Fruit fly (Drosophila melanogaster) whole organism, embryonic: ENCODE results near the gene Cpr30B.

Source experiments
- BtbVII ChIP-seq: fragments of 200-800 bp; sonication (Bioruptor generic); optimal IDR thresholded peaks from 3 replicates; lab custom pipeline; 2017; ENCODE audit warnings: missing biosample characterization, mild to moderate bottlenecking, missing genetic modification characterization
- CG10321 ChIP-seq: fragments of 200-800 bp; sonication (Bioruptor generic); IDR thresholded peaks from 2 replicates; pipeline ENCODE4 v1.3.6; 2022; ENCODE audit warnings: missing biosample characterization, missing genetic modification characterization
- CG10959 ChIP-seq: fragments of 200-800 bp; sonication (Bioruptor generic); IDR thresholded peaks from 2 replicates; pipeline ENCODE4 v1.3.6; 2022; ENCODE audit warnings: missing biosample characterization, missing genetic modification characterization
- CG10979 ChIP-seq: fragments of 200-800 bp; sonication (Bioruptor generic); optimal IDR thresholded peaks from 2 replicates; lab custom pipeline; 2018; ENCODE audit warnings: missing biosample characterization, mild to moderate bottlenecking, missing genetic modification characterization, moderate library complexity
- CG11695 ChIP-seq: fragments of 200-800 bp; sonication (Bioruptor generic); IDR thresholded peaks from 3 replicates; pipeline ENCODE4 v1.3.6; 2022; ENCODE audit warnings: missing biosample characterization, missing genetic modification characterization
- CG13424 ChIP-seq: fragments of 200-800 bp; sonication (Bioruptor generic); optimal IDR thresholded peaks from 2 replicates; lab custom pipeline; 2019; ENCODE audit warnings: missing biosample characterization, mild to moderate bottlenecking, missing genetic modification characterization, moderate library complexity
- CG14014 ChIP-seq: fragments of 200-800 bp; sonication (Bioruptor generic); IDR thresholded peaks from 2 replicates; pipeline ENCODE4 v1.3.6; 2022; ENCODE audit warnings: missing biosample characterization, missing genetic modification characterization
- CG15479 ChIP-seq: fragments of 200-800 bp; sonication (Bioruptor generic); optimal IDR thresholded peaks from 3 replicates; lab custom pipeline; 2019; ENCODE audit warnings: missing biosample characterization, mild to moderate bottlenecking, missing genetic modification characterization, moderate library complexity
- CG1603 ChIP-seq: fragments of 200-800 bp; sonication (Bioruptor generic); optimal IDR thresholded peaks from 2 replicates; lab custom pipeline; 2019; ENCODE audit warnings: missing biosample characterization, mild to moderate bottlenecking, missing genetic modification characterization, moderate library complexity
- CG17186 ChIP-seq: fragments of 200-800 bp; sonication (Bioruptor generic); optimal IDR thresholded peaks from 3 replicates; lab custom pipeline; 2017; ENCODE audit warnings: missing biosample characterization, missing genetic modification reagents, missing genetic modification characterization
- CG17385 ChIP-seq: fragments of 200-800 bp; sonication (Bioruptor generic); optimal IDR thresholded peaks from 3 replicates; lab custom pipeline; 2018; ENCODE audit warnings: missing biosample characterization, mild to moderate bottlenecking, missing genetic modification characterization
- CG1792 ChIP-seq: fragments of 200-800 bp; sonication (Bioruptor generic); optimal IDR thresholded peaks from 2 replicates; lab custom pipeline; 2016; ENCODE audit warnings: missing biosample characterization, missing genetic modification characterization
- CG18476 ChIP-seq: fragments of 200-800 bp; sonication (Bioruptor generic); optimal IDR thresholded peaks from 2 replicates; lab custom pipeline; 2016; ENCODE audit warnings: missing biosample characterization, mild to moderate bottlenecking, missing genetic modification characterization
- CG2120 ChIP-seq: fragments of 200-800 bp; sonication (Bioruptor generic); optimal IDR thresholded peaks from 3 replicates; lab custom pipeline; 2016; ENCODE audit warnings: missing biosample characterization, missing genetic modification characterization
- CG2202 ChIP-seq: fragments of 200-800 bp; sonication (Bioruptor generic); optimal IDR thresholded peaks from 2 replicates; lab custom pipeline; 2018; ENCODE audit warnings: missing biosample characterization, mild to moderate bottlenecking, missing genetic modification characterization
- CG3065 ChIP-seq: fragments of 200-800 bp; sonication (Bioruptor generic); optimal IDR thresholded peaks from 2 replicates; lab custom pipeline; 2016; ENCODE audit warnings: missing biosample characterization, missing genetic modification characterization
- CG3163 ChIP-seq: fragments of 200-800 bp; sonication (Bioruptor generic); optimal IDR thresholded peaks from 3 replicates; lab custom pipeline; 2016; ENCODE audit warnings: missing biosample characterization, missing genetic modification characterization
- CG3407 ChIP-seq: fragments of 200-800 bp; sonication (Bioruptor generic); optimal IDR thresholded peaks from 2 replicates; lab custom pipeline; 2018; ENCODE audit warnings: missing biosample characterization, mild to moderate bottlenecking, missing genetic modification characterization
- CG5180 ChIP-seq: fragments of 200-800 bp; sonication (Bioruptor generic); optimal IDR thresholded peaks from 3 replicates; lab custom pipeline; 2017; ENCODE audit warnings: missing biosample characterization, missing genetic modification characterization, mild to moderate bottlenecking, moderate library complexity, missing genetic modification reagents
- CG5953 ChIP-seq: fragments of 200-800 bp; sonication (Bioruptor generic); IDR thresholded peaks from 2 replicates; pipeline ENCODE4 v1.3.6; 2022; ENCODE audit warnings: missing biosample characterization, missing genetic modification characterization
- CG7963 ChIP-seq: fragments of 200-800 bp; sonication (Bioruptor generic); IDR thresholded peaks from 3 replicates; pipeline ENCODE4 v1.3.6; 2022; ENCODE audit warnings: missing biosample characterization, missing genetic modification characterization; ENCODE audit not compliant: partially characterized antibody
- CG8924 ChIP-seq: fragments of 200-800 bp; optimal IDR thresholded peaks from 3 replicates; lab custom pipeline; 2019; ENCODE audit warnings: missing biosample characterization, mild to moderate bottlenecking, missing genetic modification characterization, moderate library complexity
- CG9727 ChIP-seq: fragments of 200-800 bp; sonication (Bioruptor generic); optimal IDR thresholded peaks from 3 replicates; lab custom pipeline; 2017; ENCODE audit warnings: missing biosample characterization, mild to moderate bottlenecking, missing genetic modification characterization
- CG9876 ChIP-seq: fragments of 200-800 bp; sonication (Bioruptor generic); optimal IDR thresholded peaks from 2 replicates; lab custom pipeline; 2016; ENCODE audit warnings: missing biosample characterization, missing genetic modification characterization
- CHES-1-like ChIP-seq: fragments of 200-800 bp; sonication (Bioruptor generic); optimal IDR thresholded peaks from 2 replicates; lab custom pipeline; 2016; ENCODE audit warnings: missing biosample characterization, missing genetic modification characterization
- HHEX ChIP-seq: fragments of 200-800 bp; sonication (Bioruptor generic); optimal IDR thresholded peaks from 3 replicates; lab custom pipeline; 2017; ENCODE audit warnings: missing biosample characterization, mild to moderate bottlenecking, missing genetic modification characterization, missing genetic modification reagents
- Mrtf ChIP-seq: fragments of 200-800 bp; sonication (Bioruptor generic); IDR thresholded peaks from 3 replicates; pipeline ENCODE4 v1.3.6; 2022; ENCODE audit warnings: missing biosample characterization, missing genetic modification characterization
- Ravus ChIP-seq: fragments of 200-800 bp; sonication (Bioruptor generic); IDR thresholded peaks from 2 replicates; pipeline ENCODE4 v1.3.6; 2022; ENCODE audit warnings: missing biosample characterization, missing genetic modification characterization
- Taf1 ChIP-seq: fragments of 200-800 bp; sonication (Bioruptor generic); IDR thresholded peaks from 2 replicates; pipeline ENCODE4 v1.3.6; 2022; ENCODE audit warnings: missing biosample characterization, missing genetic modification characterization
- Trl ChIP-seq, 3 experiments: fragments of >200 bp in 2 of 3; fragments of 200-800 bp in 1 of 3; sonication (Bioruptor generic) in 1 of 3; optimal IDR thresholded peaks; 2 replicates in 1 of 3; 3 replicates in 2 of 3; lab custom pipeline; 2016 to 2017; ENCODE audit warnings: missing biosample characterization in 1 of 3, missing genetic modification characterization in 1 of 3
- bbx ChIP-seq: fragments of 200-800 bp; sonication (Bioruptor generic); IDR thresholded peaks from 2 replicates; pipeline ENCODE4 v1.3.6; 2022; ENCODE audit warnings: missing biosample characterization, missing genetic modification characterization; ENCODE audit not compliant: partially characterized antibody
- bcd ChIP-seq: fragments of 200-800 bp; sonication (Bioruptor generic); optimal IDR thresholded peaks from 2 replicates; lab custom pipeline; 2017; ENCODE audit warnings: missing biosample characterization, mild to moderate bottlenecking, missing genetic modification characterization
- dati ChIP-seq: fragments of 200-800 bp; sonication (Bioruptor generic); IDR thresholded peaks from 2 replicates; pipeline ENCODE4 v1.3.6; 2022; ENCODE audit warnings: missing biosample characterization, missing genetic modification characterization
- dmrt11E ChIP-seq: fragments of 200-800 bp; sonication (Bioruptor generic); optimal IDR thresholded peaks from 3 replicates; lab custom pipeline; 2018; ENCODE audit warnings: missing biosample characterization, mild to moderate bottlenecking, missing genetic modification characterization, moderate library complexity
- emc ChIP-seq: fragments of 200-800 bp; sonication (Bioruptor generic); optimal IDR thresholded peaks from 2 replicates; lab custom pipeline; 2016; ENCODE audit warnings: missing biosample characterization, missing genetic modification characterization
- en ChIP-seq: fragments of 200-800 bp; sonication (Bioruptor generic); optimal IDR thresholded peaks from 2 replicates; lab custom pipeline; 2016; ENCODE audit warnings: missing biosample characterization, missing genetic modification characterization
- gt ChIP-seq: fragments of 200-800 bp; sonication (Bioruptor generic); IDR thresholded peaks from 2 replicates; pipeline ENCODE4 v1.3.6; 2022; ENCODE audit warnings: missing biosample characterization, missing genetic modification characterization
- luna ChIP-seq: fragments of 200-800 bp; sonication (Bioruptor generic); optimal IDR thresholded peaks from 2 replicates; lab custom pipeline; 2016; ENCODE audit warnings: missing biosample characterization, missing genetic modification characterization
- mirr ChIP-seq: fragments of 200-800 bp; sonication (Bioruptor generic); optimal IDR thresholded peaks from 3 replicates; lab custom pipeline; 2018; ENCODE audit warnings: missing biosample characterization, mild to moderate bottlenecking, missing genetic modification characterization
- nerfin-2 ChIP-seq: fragments of 200-800 bp; sonication (Bioruptor generic); IDR thresholded peaks from 2 replicates; pipeline ENCODE4 v1.3.6; 2022; ENCODE audit warnings: missing biosample characterization, missing genetic modification characterization; ENCODE audit not compliant: partially characterized antibody
- org-1 ChIP-seq: fragments of 200-800 bp; sonication (Bioruptor generic); optimal IDR thresholded peaks from 2 replicates; lab custom pipeline; 2017; ENCODE audit warnings: missing biosample characterization, missing genetic modification characterization
- pita ChIP-seq: fragments of 200-800 bp; sonication (Bioruptor generic); optimal IDR thresholded peaks from 2 replicates; lab custom pipeline; 2017; ENCODE audit warnings: missing biosample characterization, mild to moderate bottlenecking, missing genetic modification characterization
- psq ChIP-seq: fragments of 200-800 bp; sonication (Bioruptor generic); optimal IDR thresholded peaks from 2 replicates; lab custom pipeline; 2017; ENCODE audit warnings: missing biosample characterization, missing genetic modification characterization
- repo ChIP-seq: fragments of 200-800 bp; sonication (Bioruptor generic); optimal IDR thresholded peaks from 2 replicates; lab custom pipeline; 2016; ENCODE audit warnings: missing biosample characterization, missing genetic modification characterization
- sc ChIP-seq, 3 experiments: fragments of >200 bp in 2 of 3; fragments of 200-800 bp in 1 of 3; sonication (Bioruptor generic) in 1 of 3; optimal IDR thresholded peaks; 2 replicates in 2 of 3; 3 replicates in 1 of 3; lab custom pipeline; 2017; ENCODE audit warnings: mild to moderate bottlenecking in 1 of 3, missing biosample characterization in 1 of 3, missing genetic modification characterization in 1 of 3, missing genetic modification reagents in 1 of 3
- scrt ChIP-seq: fragments of 200-800 bp; sonication (Bioruptor generic); optimal IDR thresholded peaks from 2 replicates; lab custom pipeline; 2018; ENCODE audit warnings: missing biosample characterization, mild to moderate bottlenecking, missing genetic modification characterization, moderate library complexity
- sens ChIP-seq: fragments of 200-800 bp; sonication (Bioruptor generic); peaks from one replicate; lab custom pipeline; 2016; ENCODE audit warnings: missing biosample characterization, missing genetic modification characterization
- so ChIP-seq: fragments of 200-800 bp; sonication (Bioruptor generic); IDR thresholded peaks from 3 replicates; pipeline ENCODE4 v1.3.6; 2022; ENCODE audit warnings: missing biosample characterization, missing genetic modification characterization
- toy ChIP-seq: fragments of 200-800 bp; sonication (Bioruptor generic); IDR thresholded peaks from 2 replicates; pipeline ENCODE4 v1.3.6; 2022; ENCODE audit warnings: missing biosample characterization, missing genetic modification characterization
- vvl ChIP-seq: fragments of 200-800 bp; sonication (Bioruptor generic); IDR thresholded peaks from 2 replicates; pipeline ENCODE4 v1.3.6; 2022; ENCODE audit warnings: missing biosample characterization, missing genetic modification characterization
- z ChIP-seq: fragments of 200-800 bp; sonication (Bioruptor generic); IDR thresholded peaks from 3 replicates; pipeline ENCODE4 v1.3.6; 2022; ENCODE audit warnings: missing biosample characterization, missing genetic modification characterization

Cpr30B gene

DNA sequence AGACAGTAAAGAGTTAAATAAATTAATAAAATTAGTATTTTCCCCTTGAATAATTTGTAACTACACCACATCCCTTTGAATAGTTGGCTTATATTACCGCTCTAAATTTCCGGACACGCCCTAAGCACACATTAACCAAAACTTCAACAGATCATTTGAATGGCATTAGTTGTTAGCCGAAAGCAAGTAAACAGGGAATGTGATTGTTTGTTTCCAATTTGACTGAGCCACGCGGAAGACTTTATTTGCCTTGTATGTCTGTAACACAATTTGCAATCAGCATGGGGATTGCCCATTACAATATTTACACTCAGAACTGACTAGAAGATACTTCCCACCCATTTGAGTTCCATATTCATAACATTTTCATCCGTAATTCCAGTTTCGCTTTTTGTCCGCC, 33.0 kb upstream of the Cpr30B start (continued):
- TF ChIP-seq CG2120 (GFP tag; lab: Kevin White, UChicago) = peak; percentile 47
- TF ChIP-seq en (GFP tag; lab: Kevin White, UChicago) = no peak
- TF ChIP-seq CG8924 (tag; lab: Kevin White, UChicago) = peak; percentile 0
- TF ChIP-seq vvl = no peak
- TF ChIP-seq so (GFP tag; lab: Robert Waterston, UW) = 0 out of 3 replicates have a peak, but pooled peaks have one; percentile 57
- TF ChIP-seq org-1 (GFP tag; lab: Kevin White, UChicago) = peak; percentile 11
- no peak for TF ChIP-seq sc (optimal IDR thresholded peaks at IDR 0.05; lab: Kevin White, UChicago)
- TF ChIP-seq sc (GFP tag; optimal IDR thresholded peaks at IDR 0.05; lab: Kevin White, UChicago) = peak; percentile 1
- no peak for TF ChIP-seq CG9876
- TF ChIP-seq luna (GFP tag; lab: Kevin White, UChicago) = no peak
- no peak for TF ChIP-seq repo (GFP tag; lab: Kevin White, UChicago)
- TF ChIP-seq HHEX (GFP tag; lab: Kevin White, UChicago) = peak; percentile 53
- no peak for TF ChIP-seq CG17385 (GFP tag; lab: Kevin White, UChicago)
- TF ChIP-seq CG3065 (GFP tag; lab: Kevin White, UChicago) = no peak
- no peak for TF ChIP-seq psq (GFP tag; lab: Kevin White, UChicago)
- TF ChIP-seq CG9727 (GFP tag; lab: Kevin White, UChicago) = peak; percentile 24
- TF ChIP-seq CG10979 = no peak
- peak; percentile 18 for TF ChIP-seq CG1603 (tag; lab: Kevin White, UChicago)
- no peak for TF ChIP-seq Trl (optimal IDR thresholded peaks at IDR 0.05; lab: Kevin White, UChicago)
- peak; percentile 25 for TF ChIP-seq Trl (GFP tag; optimal IDR thresholded peaks at IDR 0.05; lab: Kevin White, UChicago)
- no peak for TF ChIP-seq gt
- TF ChIP-seq BtbVII = peak; percentile 65
- no peak for TF ChIP-seq CG13424 (tag; lab: Kevin White, UChicago)
- peak; percentile 73 for TF ChIP-seq sens (GFP tag; lab: Kevin White, UChicago)
- TF ChIP-seq CG14014 (GFP tag; lab: Robert Waterston, UW) = no peak; the same call in 1 of the 2 replicates
- TF ChIP-seq toy = no peak
- peak; percentile 83 for TF ChIP-seq mirr (GFP tag; lab: Kevin White, UChicago)
- TF ChIP-seq CG15479 (GFP tag; lab: Kevin White, UChicago) = no peak
- TF ChIP-seq CG7963 (GFP tag; lab: Robert Waterston, UW) = no peak
- no peak for TF ChIP-seq dati (GFP tag; lab: Robert Waterston, UW)
- TF ChIP-seq CHES-1-like (GFP tag; lab: Kevin White, UChicago) = peak; percentile 16
- no peak for TF ChIP-seq CG1792 (GFP tag; lab: Kevin White, UChicago)
- TF ChIP-seq Ravus = no peak
- no peak for TF ChIP-seq CG10321 (GFP tag; lab: Robert Waterston, UW)
- no peak for TF ChIP-seq nerfin-2 (GFP tag; lab: Robert Waterston, UW)
- TF ChIP-seq CG3163 (GFP tag; lab: Kevin White, UChicago) = no peak
- peak; percentile 35 for TF ChIP-seq scrt (GFP tag; lab: Kevin White, UChicago)
- TF ChIP-seq CG5180 (GFP tag; lab: Kevin White, UChicago) = peak; percentile 12
- no peak for TF ChIP-seq bbx (GFP tag; lab: Robert Waterston, UW)
- no peak for TF ChIP-seq Taf1 (GFP tag; lab: Robert Waterston, UW)
- no peak for TF ChIP-seq CG17186 (GFP tag; lab: Kevin White, UChicago)
- TF ChIP-seq CG2202 = no peak
- no peak for TF ChIP-seq CG18476
- no peak for TF ChIP-seq z (GFP tag; lab: Robert Waterston, UW)
- TF ChIP-seq CG3407 (GFP tag; lab: Kevin White, UChicago) = no peak
- no peak for TF ChIP-seq CG5953 (GFP tag; lab: Robert Waterston, UW)
- TF ChIP-seq dmrt11E (tag; lab: Kevin White, UChicago) = no peak
- no peak for TF ChIP-seq bcd (GFP tag; lab: Kevin White, UChicago)
- TF ChIP-seq CG10959 (GFP tag; lab: Robert Waterston, UW) = no peak
- no peak for TF ChIP-seq Mrtf (GFP tag; lab: Robert Waterston, UW)
- TF ChIP-seq emc (GFP tag; lab: Kevin White, UChicago) = no peak
- TF ChIP-seq pita (GFP tag; lab: Kevin White, UChicago) = no peak
- TF ChIP-seq CG11695 (GFP tag; lab: Robert Waterston, UW) = 0 out of 3 replicates have a peak, but pooled peaks have one; percentile 6
